Worm (Caenorhabditis elegans) whole organism, L2 larva: ENCODE data around the gene H17B01.2.
"Not testable (repeated sequence)": the region's sequence is repeated elsewhere in the genome, so short reads cannot be mapped to it uniquely, and the experiment has no call there.

ENCODE experiments used
- fos-1 ChIP-seq: fragments of 150-350 bp; optimal IDR thresholded peaks from 2 replicates; lab custom pipeline; 2014; ENCODE audit warnings: missing biosample characterization, missing genetic modification characterization
- lin-39 ChIP-seq: fragments of 150-350 bp; optimal IDR thresholded peaks from 2 replicates; lab custom pipeline; 2014; ENCODE audit warnings: missing biosample characterization, missing genetic modification reagents, missing genetic modification characterization
- nhr-12 ChIP-seq: fragments of 150-350 bp; optimal IDR thresholded peaks from 2 replicates; lab custom pipeline; 2014; ENCODE audit warnings: missing biosample characterization, missing genetic modification characterization
- snpc-4 ChIP-seq: fragments of 150-350 bp; optimal IDR thresholded peaks from 2 replicates; lab custom pipeline; 2014; ENCODE audit warnings: missing biosample characterization, missing genetic modification characterization

DNA sequence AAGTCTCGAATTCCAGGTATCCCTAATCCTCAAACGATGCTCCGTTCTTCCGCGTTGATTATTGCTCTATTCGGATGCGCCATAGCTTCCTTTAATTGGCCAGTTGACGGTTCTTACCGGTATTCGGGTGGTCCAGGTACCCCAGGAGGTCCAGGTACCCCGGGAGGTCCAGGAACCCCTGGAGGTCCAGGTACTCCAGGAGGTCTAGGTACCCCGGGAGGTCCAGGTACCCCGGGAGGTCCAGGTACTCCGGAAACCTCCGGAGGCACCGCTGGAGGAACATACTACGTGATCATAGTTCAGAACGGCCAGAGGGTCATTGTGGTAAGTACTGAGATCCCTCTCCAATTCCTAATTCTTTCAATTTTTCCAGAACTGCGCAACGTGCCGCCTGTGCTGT, 2.7 kb upstream of the H17B01.2 start, which contains the start of gene Y51H7C.1:
- TF ChIP-seq nhr-12 (tag; lab: Kevin White, UChicago); fos-1 (tag; lab: Kevin White, UChicago); lin-39; snpc-4 (tag; lab: Kevin White, UChicago): not testable (repeated sequence)
